Worm (Caenorhabditis elegans) whole organism, L3 larva: ENCODE data around the gene T10G3.2.

Experiments used
- aly-2 ChIP-seq: fragments of 150-350 bp; optimal IDR thresholded peaks from 2 replicates; lab custom pipeline; 2014; ENCODE audit warnings: missing biosample characterization, missing genetic modification characterization
- ama-1 ChIP-seq: fragments of 150-350 bp; optimal IDR thresholded peaks from 2 replicates; lab custom pipeline; 2018
- ceh-16 ChIP-seq: sonication (generic microtip); optimal IDR thresholded peaks from 2 replicates; lab custom pipeline; 2017; ENCODE audit warnings: missing biosample characterization, missing genetic modification characterization
- ceh-82 ChIP-seq: fragments of 150-350 bp; optimal IDR thresholded peaks from 2 replicates; lab custom pipeline; 2014; ENCODE audit warnings: missing biosample characterization, missing genetic modification characterization
- ceh-9 ChIP-seq: sonication (generic microtip); optimal IDR thresholded peaks from 2 replicates; lab custom pipeline; 2018; ENCODE audit warnings: missing biosample characterization, missing genetic modification characterization
- elt-1 ChIP-seq: fragments of 150-350 bp; optimal IDR thresholded peaks from 2 replicates; lab custom pipeline; 2014; ENCODE audit warnings: missing biosample characterization, missing genetic modification characterization
- lin-15B ChIP-seq: fragments of 150-350 bp; optimal IDR thresholded peaks from 2 replicates; lab custom pipeline; 2014; ENCODE audit warnings: missing biosample characterization, missing genetic modification characterization
- lin-39 ChIP-seq: fragments of 150-350 bp; optimal IDR thresholded peaks from 2 replicates; lab custom pipeline; 2018; ENCODE audit warnings: missing biosample characterization, missing genetic modification reagents, missing genetic modification characterization
- nhr-77 ChIP-seq: fragments of 150-350 bp; optimal IDR thresholded peaks from 2 replicates; lab custom pipeline; 2014; ENCODE audit warnings: missing biosample characterization, missing genetic modification characterization
- pqm-1 ChIP-seq: fragments of 150-350 bp; optimal IDR thresholded peaks from 2 replicates; lab custom pipeline; 2017; ENCODE audit warnings: missing biosample characterization, missing genetic modification characterization, inconsistent platforms
- snpc-4 ChIP-seq: fragments of 150-350 bp; optimal IDR thresholded peaks from 2 replicates; lab custom pipeline; 2014; ENCODE audit warnings: missing biosample characterization, missing genetic modification characterization
- zag-1 ChIP-seq: fragments of 150-350 bp; optimal IDR thresholded peaks from 2 replicates; lab custom pipeline; 2014; ENCODE audit warnings: missing biosample characterization, missing genetic modification characterization
- ztf-11 ChIP-seq: fragments of 150-350 bp; optimal IDR thresholded peaks from 2 replicates; lab custom pipeline; 2014; ENCODE audit warnings: missing biosample characterization, missing genetic modification characterization

DNA sequence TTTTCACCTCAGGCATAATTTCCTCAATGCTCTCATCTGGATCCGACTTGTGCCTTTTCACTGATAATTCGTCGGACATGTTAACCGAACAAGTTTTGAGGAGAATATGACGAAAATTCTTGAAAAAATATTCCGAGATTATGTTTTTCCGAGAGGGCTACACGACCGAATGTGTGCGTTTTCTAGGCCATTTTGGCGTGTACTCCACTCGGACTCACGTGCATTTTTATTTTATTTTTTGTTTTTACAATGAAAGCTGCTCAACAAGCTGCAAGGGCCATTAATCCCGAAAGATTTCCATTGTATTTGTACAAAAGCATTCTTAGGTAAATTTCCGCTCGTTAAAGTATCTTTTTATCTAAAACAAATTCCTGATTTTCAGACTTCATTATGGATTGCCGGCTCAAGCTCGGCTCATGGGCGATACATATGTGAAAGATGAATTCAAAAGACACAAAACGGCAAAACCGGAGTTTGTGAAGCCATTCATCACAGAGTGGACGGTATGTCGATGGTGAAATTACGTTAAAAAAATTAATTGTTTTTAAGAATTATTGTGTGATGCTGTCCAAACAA is 11.4 kb downstream of the T10G3.2 start, which contains the start of the genes F25H9.6 and F25H9.7:
- TF ChIP-seq lin-39 (tag; lab: Kevin White, UChicago) = peak; percentile 49
- no peak for TF ChIP-seq elt-1
- no peak for TF ChIP-seq aly-2
- TF ChIP-seq pqm-1 (tag; lab: Kevin White, UChicago) = peak; percentile 60
- no peak for TF ChIP-seq ceh-82 (tag; lab: Kevin White, UChicago)
- TF ChIP-seq ceh-9 (tag; lab: Kevin White, UChicago) = no peak
- TF ChIP-seq nhr-77 (tag; lab: Kevin White, UChicago) = peak; percentile 27
- TF ChIP-seq snpc-4 (tag; lab: Kevin White, UChicago) = peak; percentile 72
- no peak for TF ChIP-seq ztf-11 (tag; lab: Kevin White, UChicago)
- TF ChIP-seq ama-1 (lab: Kevin White, UChicago) = no peak
- TF ChIP-seq lin-15B (tag; lab: Kevin White, UChicago) = peak; percentile 76
- TF ChIP-seq ceh-16 (tag; lab: Kevin White, UChicago) = no peak
- no peak for TF ChIP-seq zag-1 (tag; lab: Kevin White, UChicago)
